Worm (Caenorhabditis elegans): ENCODE results near the gene nhr-105.

DNA sequence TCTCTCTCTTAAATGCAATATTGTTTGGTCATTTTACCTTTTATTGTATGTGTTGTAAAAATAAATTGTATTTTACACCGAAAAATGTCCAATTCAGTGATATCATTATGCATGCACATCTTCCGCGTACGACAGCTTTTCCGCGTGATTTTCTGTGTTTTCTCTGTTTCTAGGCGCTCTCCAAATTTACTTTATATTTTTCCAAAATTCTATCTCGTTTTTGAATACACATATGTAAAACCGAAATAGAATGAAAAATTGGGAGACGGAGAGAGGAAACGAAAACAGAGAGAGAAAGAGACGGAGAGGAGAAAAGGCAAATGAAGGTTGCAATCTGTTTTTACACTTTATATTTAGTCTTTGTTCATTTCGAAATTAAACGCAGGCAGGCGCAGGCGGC, 33.5 kb upstream of the nhr-105 start:
- TF ChIP-seq tab-1 (GFP tag; IDR thresholded peaks at IDR 0.05), result no peak
- TF ChIP-seq klf-2 (GFP tag; conservative IDR thresholded peaks at IDR 0.05), result no peak
- TF ChIP-seq ztf-23 (GFP tag; IDR thresholded peaks at IDR 0.05), result no peak
- no peak for TF ChIP-seq med-1 (GFP tag; optimal IDR thresholded peaks at IDR 0.05; ENCODE audit: insufficient read depth)
- no peak for TF ChIP-seq ref-1 (GFP tag; conservative IDR thresholded peaks at IDR 0.05)
- TF ChIP-seq cog-1 (tag; optimal IDR thresholded peaks at IDR 0.05), result no peak
- TF ChIP-seq flt-1 (GFP tag; IDR thresholded peaks at IDR 0.05), result no peak
